Fruit fly (Drosophila melanogaster): ENCODE data around the gene sba.

Gene sba

DNA sequence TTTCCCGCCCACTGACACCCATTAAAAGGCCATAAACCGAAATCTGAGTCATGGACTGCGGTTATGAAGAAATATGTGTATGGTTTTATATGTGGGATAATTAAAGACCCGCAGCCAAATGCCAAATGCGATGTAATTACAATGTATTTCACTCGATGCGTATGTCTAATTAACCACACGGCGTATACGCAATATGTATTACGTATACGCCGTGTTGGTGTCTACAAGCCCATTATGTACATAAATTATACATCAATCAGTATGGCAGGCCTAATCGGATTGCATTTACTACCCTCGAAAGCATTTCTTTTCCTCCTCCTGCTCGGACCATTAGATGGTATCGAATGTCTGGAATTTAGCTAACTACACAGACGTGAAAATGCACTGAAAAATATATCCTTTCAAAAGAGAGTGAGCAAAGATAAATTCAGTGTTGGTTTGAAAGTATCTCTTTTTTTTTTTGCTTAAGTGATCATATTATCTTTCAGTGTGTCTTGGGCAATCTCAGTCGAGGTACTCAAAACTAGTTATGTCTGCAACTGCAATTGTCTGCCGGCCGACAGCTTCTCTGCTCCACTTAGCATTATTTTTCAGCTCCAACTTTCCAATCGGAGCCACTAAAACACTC lies 12.4 kb downstream of the sba start (continued):
- TF ChIP-seq Blimp-1 (GFP tag; optimal IDR thresholded peaks at IDR 0.05), result no peak
- 0 out of 3 replicates have a peak, but pooled peaks have one; percentile 21 for TF ChIP-seq ken (GFP tag; IDR thresholded peaks at IDR 0.05)
- no peak for TF ChIP-seq CG14050 (GFP tag; IDR thresholded peaks at IDR 0.05)
- TF ChIP-seq pb (GFP tag; optimal IDR thresholded peaks at IDR 0.05), result no peak
- no peak for TF ChIP-seq CG2116 (GFP tag; optimal IDR thresholded peaks at IDR 0.05)

DNA sequence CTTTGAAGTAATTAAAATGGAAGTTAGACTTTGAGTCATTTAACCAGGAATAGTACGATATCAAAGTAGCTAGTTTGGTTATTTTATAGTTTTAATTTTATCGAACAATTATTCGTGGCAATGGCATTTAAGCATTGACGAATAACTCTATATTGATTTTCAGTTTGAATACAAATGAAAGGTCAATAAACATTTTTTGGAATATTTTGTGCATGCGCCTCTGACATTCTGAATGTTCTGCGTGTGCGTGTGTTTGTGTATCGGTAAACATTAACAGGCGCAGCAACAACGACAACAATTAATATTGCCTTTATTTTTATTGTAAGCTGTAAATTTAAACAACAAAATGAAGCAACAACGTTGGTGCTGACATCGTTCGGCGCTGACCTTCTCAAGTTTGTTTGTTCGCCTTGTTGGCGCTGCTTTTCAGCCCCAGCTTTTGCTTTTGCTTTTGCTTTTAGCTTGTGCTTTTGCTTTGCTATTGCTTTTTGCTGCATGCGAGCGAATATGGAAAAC lies 13.4 kb downstream of the sba start:
- TF ChIP-seq CG5180 (GFP tag; optimal IDR thresholded peaks at IDR 0.05) (peak; percentile 48), CG4854 (GFP tag; optimal IDR thresholded peaks at IDR 0.05) (no peak), CG12744 (GFP tag; optimal IDR thresholded peaks at IDR 0.05) (no peak), Xrp1 (GFP tag; IDR thresholded peaks at IDR 0.05) (no peak), CG18619 (GFP tag; optimal IDR thresholded peaks at IDR 0.05) (peak; percentile 37), Sox100B (GFP tag; optimal IDR thresholded peaks at IDR 0.05) (peak; percentile 80), Hr78 (GFP tag; optimal IDR thresholded peaks at IDR 0.05) (peak in 1 of 2 experiments; percentile 91), CG11398 (GFP tag; optimal IDR thresholded peaks at IDR 0.05) (peak; percentile 48), Eip74EF (GFP tag; optimal IDR thresholded peaks at IDR 0.05) (peak in 1 of 2 experiments; percentile 49), schlank (tag; optimal IDR thresholded peaks at IDR 0.05) (no peak), run (tag; optimal IDR thresholded peaks at IDR 0.05) (peak; percentile 33), onecut (GFP tag; IDR thresholded peaks at IDR 0.05) (peak; percentile 39), az2 (GFP tag; optimal IDR thresholded peaks at IDR 0.05) (peak; percentile 11), CG1603 (tag; optimal IDR thresholded peaks at IDR 0.05) (peak; percentile 29), eyg (GFP tag; optimal IDR thresholded peaks at IDR 0.05) (peak; percentile 19), lab (GFP tag; optimal IDR thresholded peaks at IDR 0.05) (peak; percentile 69), MESR4 (GFP tag; optimal IDR thresholded peaks at IDR 0.05) (no peak), Nf-YC (tag; optimal IDR thresholded peaks at IDR 0.05) (peak; percentile 22), unpg (GFP tag; optimal IDR thresholded peaks at IDR 0.05) (peak; percentile 17), Asciz (GFP tag; optimal IDR thresholded peaks at IDR 0.05) (peak; percentile 53), sd (tag; optimal IDR thresholded peaks at IDR 0.05) (peak; percentile 72), Med (GFP tag) (peak; percentile 69), Mad (GFP tag; optimal IDR thresholded peaks at IDR 0.05) (no peak), E2f2 (GFP tag; IDR thresholded peaks at IDR 0.05) (peak; percentile 21; the same call in 1 of the 2 replicates), NC2α (GFP tag; optimal IDR thresholded peaks at IDR 0.05) (no peak), CG8281 (tag; optimal IDR thresholded peaks at IDR 0.05) (peak; percentile 31), Dek (tag; optimal IDR thresholded peaks at IDR 0.05) (peak; percentile 22), stwl (tag; optimal IDR thresholded peaks at IDR 0.05) (no peak), bsh (GFP tag; optimal IDR thresholded peaks at IDR 0.05) (peak in 1 of 2 experiments; percentile 42), crol (GFP tag; IDR thresholded peaks at IDR 0.05) (no peak), CG18764 (GFP tag; optimal IDR thresholded peaks at IDR 0.05) (peak; percentile 39), fd64A (GFP tag; optimal IDR thresholded peaks at IDR 0.05) (peak; percentile 64), CG10543 (GFP tag; optimal IDR thresholded peaks at IDR 0.05) (peak; percentile 60), CG10321 (GFP tag; IDR thresholded peaks at IDR 0.05) (0 out of 2 replicates have a peak, but pooled peaks have one; percentile 13), crc (GFP tag; optimal IDR thresholded peaks at IDR 0.05) (no peak), CG15601 (tag; optimal IDR thresholded peaks at IDR 0.05) (peak; percentile 47), CG13424 (tag; optimal IDR thresholded peaks at IDR 0.05) (peak; percentile 57), Opbp (GFP tag; IDR thresholded peaks at IDR 0.05; ENCODE audit: partially characterized antibody) (no peak), CG4328 (GFP tag; optimal IDR thresholded peaks at IDR 0.05) (peak; percentile 14), CG10209 (GFP tag; optimal IDR thresholded peaks at IDR 0.05) (peak; percentile 57), CG2116 (GFP tag; optimal IDR thresholded peaks at IDR 0.05) (peak; percentile 10), E2f1 (GFP tag; IDR thresholded peaks at IDR 0.05) (no peak)

Data from whole organism, embryonic.